Fruit fly (Drosophila melanogaster) whole organism, embryonic: ENCODE data around the gene Tnpo.

ENCODE experiments used
- Asciz ChIP-seq: fragments of 200-800 bp; sonication (Bioruptor generic); optimal IDR thresholded peaks from 2 replicates; lab custom pipeline; 2017; ENCODE audit warnings: missing biosample characterization, mild to moderate bottlenecking, missing genetic modification characterization, missing genetic modification reagents
- B-H1 ChIP-seq: fragments of 200-800 bp; sonication (Bioruptor generic); IDR thresholded peaks from 3 replicates; pipeline ENCODE4 v1.3.6; 2022; ENCODE audit warnings: missing biosample characterization, missing genetic modification characterization
- Bgb ChIP-seq: fragments of 200-800 bp; sonication (Bioruptor generic); IDR thresholded peaks from 2 replicates; pipeline ENCODE4 v1.3.6; 2022; ENCODE audit warnings: missing biosample characterization, missing genetic modification characterization; ENCODE audit not compliant: partially characterized antibody
- CG1024 ChIP-seq: fragments of 200-800 bp; sonication (Bioruptor generic); IDR thresholded peaks from 2 replicates; pipeline ENCODE4 v1.3.6; 2022; ENCODE audit warnings: missing biosample characterization, missing genetic modification characterization
- CG10321 ChIP-seq: fragments of 200-800 bp; sonication (Bioruptor generic); IDR thresholded peaks from 2 replicates; pipeline ENCODE4 v1.3.6; 2022; ENCODE audit warnings: missing biosample characterization, missing genetic modification characterization
- CG11247 ChIP-seq: fragments of 200-800 bp; sonication (Bioruptor generic); IDR thresholded peaks from 2 replicates; pipeline ENCODE4 v1.3.6; 2022; ENCODE audit warnings: missing biosample characterization, missing genetic modification characterization
- CG11696 ChIP-seq: fragments of 200-800 bp; sonication (Bioruptor generic); IDR thresholded peaks from 2 replicates; pipeline ENCODE4 v1.3.6; 2022; ENCODE audit warnings: missing biosample characterization, missing genetic modification characterization
- CG12071 ChIP-seq: fragments of 200-800 bp; sonication (Bioruptor generic); optimal IDR thresholded peaks from 3 replicates; lab custom pipeline; 2018; ENCODE audit warnings: missing biosample characterization, mild to moderate bottlenecking, missing genetic modification characterization
- CG1233 ChIP-seq: fragments of 200-800 bp; sonication (Bioruptor generic); optimal IDR thresholded peaks from 4 replicates; lab custom pipeline; 2018; ENCODE audit warnings: missing biosample characterization, mild to moderate bottlenecking, missing genetic modification characterization
- CG12942 ChIP-seq: fragments of 200-800 bp; sonication (Bioruptor generic); optimal IDR thresholded peaks from 3 replicates; lab custom pipeline; 2016; ENCODE audit warnings: missing biosample characterization, missing genetic modification characterization
- CG14050 ChIP-seq: fragments of 200-800 bp; sonication (Bioruptor generic); IDR thresholded peaks from 3 replicates; pipeline ENCODE4 v1.3.6; 2022; ENCODE audit warnings: missing biosample characterization, missing genetic modification characterization
- CG1529 ChIP-seq: fragments of 200-800 bp; sonication (Bioruptor generic); optimal IDR thresholded peaks from 3 replicates; lab custom pipeline; 2018; ENCODE audit warnings: missing biosample characterization, missing genetic modification characterization
- CG17385 ChIP-seq: fragments of 200-800 bp; sonication (Bioruptor generic); optimal IDR thresholded peaks from 3 replicates; lab custom pipeline; 2018; ENCODE audit warnings: missing biosample characterization, mild to moderate bottlenecking, missing genetic modification characterization
- CG17568 ChIP-seq: fragments of 200-800 bp; sonication (Bioruptor generic); optimal IDR thresholded peaks from 2 replicates; lab custom pipeline; 2018; ENCODE audit warnings: missing biosample characterization, mild to moderate bottlenecking, missing genetic modification characterization, moderate library complexity
- CG1832 ChIP-seq: fragments of 200-800 bp; sonication (Bioruptor generic); optimal IDR thresholded peaks from 2 replicates; lab custom pipeline; 2017; ENCODE audit warnings: missing biosample characterization, mild to moderate bottlenecking, missing genetic modification characterization, inconsistent platforms
- CG31441 ChIP-seq: fragments of 200-800 bp; sonication (Bioruptor generic); IDR thresholded peaks from 2 replicates; pipeline ENCODE4 v1.3.6; 2022; ENCODE audit warnings: missing biosample characterization, missing genetic modification characterization
- CG32772 ChIP-seq: fragments of 200-800 bp; sonication (Bioruptor generic); IDR thresholded peaks from 2 replicates; pipeline ENCODE4 v1.3.6; 2022; ENCODE audit warnings: missing biosample characterization, missing genetic modification characterization
- CG6272 ChIP-seq: fragments of 200-800 bp; sonication (Bioruptor generic); IDR thresholded peaks from 2 replicates; pipeline ENCODE4 v1.3.6; 2022; ENCODE audit warnings: missing biosample characterization, missing genetic modification characterization
- CTCF ChIP-seq: fragments of 200-800 bp; sonication (Bioruptor generic); optimal IDR thresholded peaks from 2 replicates; lab custom pipeline; 2017; ENCODE audit warnings: missing biosample characterization, mild to moderate bottlenecking, missing genetic modification characterization, moderate library complexity
- Dbx ChIP-seq: fragments of 200-800 bp; sonication (Bioruptor generic); IDR thresholded peaks from 3 replicates; pipeline ENCODE4 v1.3.6; 2022; ENCODE audit warnings: missing biosample characterization, missing genetic modification characterization
- Dip3 ChIP-seq: fragments of 200-800 bp; sonication (Bioruptor generic); optimal IDR thresholded peaks from 3 replicates; lab custom pipeline; 2016; ENCODE audit warnings: missing biosample characterization, missing genetic modification characterization
- Doc2 ChIP-seq: fragments of 200-800 bp; sonication (Bioruptor generic); IDR thresholded peaks from 2 replicates; pipeline ENCODE4 v1.3.6; 2022; ENCODE audit warnings: missing biosample characterization, missing genetic modification characterization
- Dref ChIP-seq: fragments of 200-800 bp; sonication (Bioruptor generic); IDR thresholded peaks from 2 replicates; pipeline ENCODE4 v1.3.6; 2022; ENCODE audit warnings: missing biosample characterization, missing genetic modification characterization
- H15 ChIP-seq: fragments of 200-800 bp; sonication (Bioruptor generic); IDR thresholded peaks from 3 replicates; pipeline ENCODE4 v1.3.6; 2022; ENCODE audit warnings: missing biosample characterization, missing genetic modification characterization
- Jarid2 ChIP-seq: fragments of 200-800 bp; sonication (Bioruptor generic); optimal IDR thresholded peaks from 3 replicates; lab custom pipeline; 2017; ENCODE audit warnings: mild to moderate bottlenecking, missing biosample characterization, missing genetic modification reagents, missing genetic modification characterization
- Max ChIP-seq: fragments of 200-800 bp; sonication (Bioruptor generic); optimal IDR thresholded peaks from 2 replicates; lab custom pipeline; 2016; ENCODE audit warnings: missing biosample characterization, mild to moderate bottlenecking, missing genetic modification characterization
- NC2β ChIP-seq: fragments of 200-800 bp; sonication (Bioruptor generic); optimal IDR thresholded peaks from 2 replicates; lab custom pipeline; 2016; ENCODE audit warnings: missing biosample characterization, missing genetic modification characterization
- NK7.1 ChIP-seq: fragments of 200-800 bp; sonication (Bioruptor generic); optimal IDR thresholded peaks from 3 replicates; lab custom pipeline; 2016; ENCODE audit warnings: missing biosample characterization, missing genetic modification characterization
- Optix ChIP-seq: fragments of 200-800 bp; sonication (Bioruptor generic); IDR thresholded peaks from 3 replicates; pipeline ENCODE4 v1.3.6; 2022; ENCODE audit warnings: missing biosample characterization, missing genetic modification characterization
- PHDP ChIP-seq: fragments of 200-800 bp; sonication (Bioruptor generic); optimal IDR thresholded peaks from 3 replicates; lab custom pipeline; 2018; ENCODE audit warnings: missing biosample characterization, mild to moderate bottlenecking, missing genetic modification characterization, moderate library complexity
- Sox100B ChIP-seq: fragments of 200-800 bp; sonication (Bioruptor generic); optimal IDR thresholded peaks from 3 replicates; lab custom pipeline; 2018; ENCODE audit warnings: missing biosample characterization, mild to moderate bottlenecking, missing genetic modification characterization
- Tbp ChIP-seq: fragments of >200 bp; optimal IDR thresholded peaks from 2 replicates; lab custom pipeline; 2018; ENCODE audit warnings: missing biosample characterization, missing genetic modification characterization
- ase ChIP-seq: fragments of 200-800 bp; sonication (Bioruptor generic); IDR thresholded peaks from 3 replicates; pipeline ENCODE4 v1.3.6; 2022; ENCODE audit warnings: missing biosample characterization, missing genetic modification characterization
- cas ChIP-seq: fragments of 200-800 bp; sonication (Bioruptor generic); IDR thresholded peaks from 2 replicates; pipeline ENCODE4 v1.3.6; 2022; ENCODE audit warnings: missing biosample characterization, missing genetic modification characterization
- croc ChIP-seq: fragments of 200-800 bp; sonication (Bioruptor generic); conservative IDR thresholded peaks from 3 replicates; pipeline ENCODE4 v1.3.6; 2022; ENCODE audit warnings: missing biosample characterization, missing genetic modification characterization
- dimm ChIP-seq: fragments of 200-800 bp; sonication (Bioruptor generic); IDR thresholded peaks from 2 replicates; pipeline ENCODE4 v1.3.6; 2022; ENCODE audit warnings: missing biosample characterization, missing genetic modification characterization
- dm ChIP-seq: fragments of 200-800 bp; sonication (Bioruptor generic); optimal IDR thresholded peaks from 3 replicates; lab custom pipeline; 2016; ENCODE audit warnings: missing biosample characterization, missing genetic modification characterization
- dysf ChIP-seq: fragments of 200-800 bp; sonication (Bioruptor generic); IDR thresholded peaks from 3 replicates; pipeline ENCODE4 v1.3.6; 2022; ENCODE audit warnings: missing biosample characterization, missing genetic modification characterization
- ind ChIP-seq: fragments of 200-800 bp; sonication (Bioruptor generic); optimal IDR thresholded peaks from 3 replicates; lab custom pipeline; 2016; ENCODE audit warnings: missing biosample characterization, missing genetic modification characterization
- kah ChIP-seq: fragments of 200-800 bp; sonication (Bioruptor generic); optimal IDR thresholded peaks from 2 replicates; lab custom pipeline; 2018; ENCODE audit warnings: missing biosample characterization, mild to moderate bottlenecking, missing genetic modification characterization
- kay ChIP-seq: fragments of 200-800 bp; sonication (Bioruptor generic); optimal IDR thresholded peaks from 2 replicates; lab custom pipeline; 2016; ENCODE audit warnings: missing biosample characterization, missing genetic modification characterization
- ken ChIP-seq: fragments of 200-800 bp; sonication (Bioruptor generic); IDR thresholded peaks from 3 replicates; pipeline ENCODE4 v1.3.6; 2022; ENCODE audit warnings: missing biosample characterization, missing genetic modification characterization
- lola ChIP-seq, 3 experiments: fragments of >200 bp in 2 of 3; fragments of 200-800 bp in 1 of 3; sonication (Bioruptor generic) in 1 of 3; optimal IDR thresholded peaks; 2 replicates each; lab custom pipeline; 2017 to 2019; ENCODE audit warnings: missing biosample characterization in 3 of 3, missing genetic modification characterization in 3 of 3, mild to moderate bottlenecking in 1 of 3, moderate library complexity in 1 of 3
- luna ChIP-seq: fragments of 200-800 bp; sonication (Bioruptor generic); optimal IDR thresholded peaks from 2 replicates; lab custom pipeline; 2016; ENCODE audit warnings: missing biosample characterization, missing genetic modification characterization
- mld ChIP-seq: fragments of 200-800 bp; sonication (Bioruptor generic); IDR thresholded peaks from 3 replicates; pipeline ENCODE4 v1.3.6; 2022; ENCODE audit warnings: missing biosample characterization, missing genetic modification characterization; ENCODE audit not compliant: partially characterized antibody
- org-1 ChIP-seq: fragments of 200-800 bp; sonication (Bioruptor generic); optimal IDR thresholded peaks from 2 replicates; lab custom pipeline; 2017; ENCODE audit warnings: missing biosample characterization, missing genetic modification characterization
- so ChIP-seq: fragments of 200-800 bp; sonication (Bioruptor generic); IDR thresholded peaks from 3 replicates; pipeline ENCODE4 v1.3.6; 2022; ENCODE audit warnings: missing biosample characterization, missing genetic modification characterization
- ssp ChIP-seq: fragments of 200-800 bp; sonication (Bioruptor generic); IDR thresholded peaks from 2 replicates; pipeline ENCODE4 v1.3.6; 2022; ENCODE audit warnings: missing biosample characterization, missing genetic modification characterization
- trh ChIP-seq: fragments of 200-800 bp; sonication (Bioruptor generic); optimal IDR thresholded peaks from 2 replicates; lab custom pipeline; 2016; ENCODE audit warnings: missing biosample characterization, missing genetic modification characterization
- tup ChIP-seq: fragments of 200-800 bp; sonication (Bioruptor generic); optimal IDR thresholded peaks from 2 replicates; lab custom pipeline; 2016; ENCODE audit warnings: missing biosample characterization, mild to moderate bottlenecking, missing genetic modification characterization, moderate library complexity
- wdn ChIP-seq: fragments of 200-800 bp; sonication (Bioruptor generic); IDR thresholded peaks from 2 replicates; pipeline ENCODE4 v1.3.6; 2022; ENCODE audit warnings: missing biosample characterization, missing genetic modification characterization
- yki ChIP-seq: fragments of >200 bp; optimal IDR thresholded peaks from 3 replicates; lab custom pipeline; 2018

The Tnpo gene

dm6 chr3L:6181776-6182175, 11.5 kb upstream of the Tnpo start, which contains the start of gene CG10274 (continued):
- TF ChIP-seq Optix (no peak), CG1024 (GFP tag; lab: Robert Waterston, UW) (0 out of 2 replicates have a peak, but pooled peaks have one; percentile 26), tup (no peak), kah (GFP tag; lab: Kevin White, UChicago) (no peak), org-1 (GFP tag; lab: Kevin White, UChicago) (peak; percentile 24), trh (GFP tag; lab: Kevin White, UChicago) (peak; percentile 36), ssp (GFP tag; lab: Robert Waterston, UW) (peak; percentile 53), Max (GFP tag; lab: Kevin White, UChicago) (peak; percentile 74), Asciz (no peak), PHDP (tag; lab: Kevin White, UChicago) (peak; percentile 78), dysf (peak; percentile 66; the same call in 1 of the 3 replicates), so (0 out of 3 replicates have a peak, but pooled peaks have one; percentile 13), Dbx (GFP tag; lab: Robert Waterston, UW) (peak; percentile 81), cas (GFP tag; lab: Robert Waterston, UW) (no peak), CG6272 (GFP tag; lab: Robert Waterston, UW) (0 out of 2 replicates have a peak, but pooled peaks have one; percentile 47), dm (GFP tag; lab: Kevin White, UChicago) (peak; percentile 30), yki (lab: Kevin White, UChicago) (no peak), CG12071 (no peak), Jarid2 (GFP tag; lab: Kevin White, UChicago) (no peak), ken (GFP tag; lab: Robert Waterston, UW) (peak; percentile 55; the same call in 2 of the 3 replicates), wdn (peak; percentile 40; the same call in 1 of the 2 replicates), ase (0 out of 3 replicates have a peak, but pooled peaks have one; percentile 13), CG32772 (GFP tag; lab: Robert Waterston, UW) (peak; percentile 52; the same call in 1 of the 2 replicates), NK7.1 (GFP tag; lab: Kevin White, UChicago) (no peak), CG12942 (GFP tag; lab: Kevin White, UChicago) (peak; percentile 72), Dip3 (GFP tag; lab: Kevin White, UChicago) (peak; percentile 78), dimm (no peak), CG17385 (GFP tag; lab: Kevin White, UChicago) (no peak), H15 (GFP tag; lab: Robert Waterston, UW) (peak; percentile 47; the same call in 1 of the 3 replicates), CG17568 (GFP tag; lab: Kevin White, UChicago) (no peak), B-H1 (GFP tag; lab: Robert Waterston, UW) (peak; percentile 44; the same call in 2 of the 3 replicates), lola (GFP tag; optimal IDR thresholded peaks at IDR 0.05; lab: Kevin White, UChicago) (peak in 1 of 3 experiments; percentile 81), mld (no peak), CG11696 (GFP tag; lab: Robert Waterston, UW) (no peak), CG1832 (GFP tag; lab: Kevin White, UChicago) (no peak), NC2β (peak; percentile 23), croc (GFP tag; lab: Robert Waterston, UW) (peak; percentile 62; the same call in 2 of the 3 replicates), CG14050 (peak; percentile 34; the same call in 1 of the 3 replicates), kay (GFP tag; lab: Kevin White, UChicago) (peak; percentile 67), Tbp (peak; percentile 56), Sox100B (GFP tag; lab: Kevin White, UChicago) (no peak), CG1233 (GFP tag; lab: Kevin White, UChicago) (peak; percentile 65), Doc2 (GFP tag; lab: Robert Waterston, UW) (no peak), CG1529 (GFP tag; lab: Kevin White, UChicago) (no peak), ind (GFP tag; lab: Kevin White, UChicago) (peak; percentile 83), CG31441 (no peak; the same call in 1 of the 2 replicates), CG10321 (GFP tag; lab: Robert Waterston, UW) (no peak), Bgb (GFP tag; lab: Robert Waterston, UW) (no peak), Dref (no peak), CG11247 (peak; percentile 59; the same call in 1 of the 2 replicates), CTCF (GFP tag; lab: Kevin White, UChicago) (no peak), luna (GFP tag; lab: Kevin White, UChicago) (peak; percentile 65)
